Worm (Caenorhabditis elegans): ENCODE data around the gene elof-1.
"Not testable (repeated sequence)": the region's sequence is repeated elsewhere in the genome, so short reads cannot be mapped to it uniquely, and the experiment has no call there.

The elof-1 gene

DNA sequence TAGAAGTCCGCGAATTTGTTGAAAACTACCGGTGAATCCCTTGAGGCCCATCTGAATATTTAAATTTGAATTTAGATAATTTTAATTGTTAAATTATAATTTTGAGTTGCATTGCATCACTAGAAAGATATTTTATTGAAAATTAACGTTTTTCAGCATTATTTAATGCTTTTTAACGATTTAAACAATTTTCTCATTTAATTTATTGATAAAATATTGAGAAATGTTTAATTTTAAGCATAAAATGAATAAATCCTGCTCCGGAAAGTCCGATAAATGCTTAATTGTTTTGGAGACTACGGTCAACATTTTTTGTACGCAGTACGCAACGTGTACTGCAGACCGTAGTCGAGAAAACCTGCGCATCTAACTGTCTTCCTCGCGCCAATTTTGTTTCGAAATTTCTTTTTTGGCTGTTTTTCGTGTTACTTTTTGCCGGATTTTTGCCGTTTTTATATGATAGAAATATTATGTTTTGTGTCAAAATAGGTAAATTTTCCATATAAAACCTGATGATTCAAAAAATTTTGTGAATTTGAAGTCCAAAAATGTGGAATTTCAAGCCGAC lies at the start of gene elof-1, which contains the start of the genes Y54G11A.17 and lin-7 (continued):
- no peak for TF ChIP-seq fax-1 (tag; optimal IDR thresholded peaks at IDR 0.05)
- TF ChIP-seq che-1 (tag; optimal IDR thresholded peaks at IDR 0.05), result no peak
- no peak for TF ChIP-seq ceh-22 (tag; optimal IDR thresholded peaks at IDR 0.05)
- no peak for TF ChIP-seq ceh-14 (tag; optimal IDR thresholded peaks at IDR 0.05)
- peak; percentile 31 for TF ChIP-seq ceh-2 (tag; optimal IDR thresholded peaks at IDR 0.05)
- TF ChIP-seq ceh-6 (GFP tag; optimal IDR thresholded peaks at IDR 0.05), result no peak
- peak; percentile 92 for TF ChIP-seq nfya-1 (tag; optimal IDR thresholded peaks at IDR 0.05)
- TF ChIP-seq ceh-19 (GFP tag; optimal IDR thresholded peaks at IDR 0.05), result peak; percentile 18
- no peak for TF ChIP-seq hlh-13 (GFP tag; optimal IDR thresholded peaks at IDR 0.05)
- no peak for TF ChIP-seq K09A11.1 (tag; optimal IDR thresholded peaks at IDR 0.05; ENCODE audit: insufficient read depth)
- no peak for TF ChIP-seq ref-2 (tag; optimal IDR thresholded peaks at IDR 0.05)
- TF ChIP-seq ceh-45 (GFP tag; IDR thresholded peaks at IDR 0.05), result no peak
- TF ChIP-seq ceh-31 (tag; optimal IDR thresholded peaks at IDR 0.05), result peak; percentile 88
- no peak for TF ChIP-seq ceh-30 (tag; optimal IDR thresholded peaks at IDR 0.05)
- TF ChIP-seq C38D4.7 (GFP tag; optimal IDR thresholded peaks at IDR 0.05), result no peak
- no peak for TF ChIP-seq unc-86 (tag; optimal IDR thresholded peaks at IDR 0.05)

DNA sequence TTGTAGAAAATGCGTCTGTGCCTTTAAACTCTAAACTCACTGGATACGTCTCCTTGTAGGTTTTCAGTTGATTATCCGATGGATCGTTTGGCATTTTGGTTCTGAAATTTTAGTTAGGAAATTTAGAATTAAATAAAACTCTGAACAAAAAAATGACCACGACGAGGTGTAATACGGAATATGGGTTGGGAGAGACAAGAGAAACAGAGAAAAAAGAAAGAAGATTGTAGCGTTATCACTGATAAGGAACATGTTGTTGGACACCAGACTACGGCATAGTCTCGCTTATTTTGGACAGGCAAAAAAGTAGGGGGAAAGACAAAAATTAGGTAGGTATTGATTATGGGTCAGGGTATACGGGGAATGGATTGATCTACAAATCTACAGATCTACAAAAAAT lies 47.6 kb upstream of the elof-1 start, which contains the start of gene ctl-2:
TSS of gene ctl-2 (minus strand) at position 101 of the 400 bp plus-strand sequence.
- TF ChIP-seq sox-4 (tag; optimal IDR thresholded peaks at IDR 0.05); ceh-31 (tag; optimal IDR thresholded peaks at IDR 0.05); ceh-19 (GFP tag; optimal IDR thresholded peaks at IDR 0.05): not testable (repeated sequence)

- not testable (repeated sequence) for TF ChIP-seq F13H6.1, ets-4, ceh-22 (tag; optimal IDR thresholded peaks at IDR 0.05)
These were observed 43.4 kb upstream of the elof-1 start, which contains the start of gene ctl-1 for ce11 chrII:14306160-14306559. Gene ctl-1, minus strand, starts transcription at chrII:14306260.

DNA sequence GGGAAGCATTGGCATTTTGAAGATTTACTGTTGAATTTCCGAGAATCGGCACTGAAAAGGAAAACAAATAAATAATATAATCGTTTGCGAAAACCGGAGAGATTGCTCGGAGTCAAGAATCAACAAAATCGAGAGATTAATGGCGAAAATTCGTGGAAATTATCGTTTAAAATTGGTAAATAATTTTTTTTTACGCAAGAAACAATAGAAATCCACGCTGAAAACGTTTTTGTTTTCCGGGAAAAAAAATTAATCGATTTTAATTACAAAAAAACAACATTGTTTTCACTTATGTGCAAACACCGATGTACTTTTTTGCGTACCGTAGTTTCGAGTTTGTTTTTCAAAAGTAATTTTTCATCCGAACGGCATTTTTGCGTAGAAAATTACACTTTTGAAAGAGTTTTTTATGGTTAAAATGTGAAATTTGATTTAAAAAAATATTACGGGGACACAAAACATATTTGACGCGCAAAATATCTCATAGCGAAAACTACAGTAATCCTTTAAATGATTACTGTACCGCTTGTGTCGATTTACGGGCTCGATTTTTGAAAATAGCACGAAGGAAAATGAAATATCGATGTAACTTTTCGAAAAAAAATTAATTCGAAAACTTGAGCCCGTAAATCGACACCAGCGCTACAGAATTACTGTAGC lies 38.7 kb upstream of the elof-1 start, which contains the start of gene ctl-3:
TSS of gene ctl-3 (minus strand) at position 51 of the 660 bp plus-strand sequence.
- TF ChIP-seq pha-4 (tag; optimal IDR thresholded peaks at IDR 0.05) (no peak), hlh-13 (GFP tag; optimal IDR thresholded peaks at IDR 0.05) (no peak), npax-4 (tag; optimal IDR thresholded peaks at IDR 0.05) (no peak), pha-2 (tag; optimal IDR thresholded peaks at IDR 0.05) (no peak), ceh-2 (tag; optimal IDR thresholded peaks at IDR 0.05) (no peak), ets-4 (tag; optimal IDR thresholded peaks at IDR 0.05) (no peak), dmd-4 (tag; optimal IDR thresholded peaks at IDR 0.05; ENCODE audit: borderline replicate concordance) (no peak), nhr-232 (tag; optimal IDR thresholded peaks at IDR 0.05) (no peak), lim-6 (tag; optimal IDR thresholded peaks at IDR 0.05) (no peak), mec-3 (tag; optimal IDR thresholded peaks at IDR 0.05; ENCODE audit: borderline replicate concordance) (no peak), rnt-1 (tag; optimal IDR thresholded peaks at IDR 0.05) (no peak), pros-1 (tag; optimal IDR thresholded peaks at IDR 0.05) (no peak), ama-1 (optimal IDR thresholded peaks at IDR 0.05) (no peak), ceh-45 (GFP tag; IDR thresholded peaks at IDR 0.05) (no peak)

DNA sequence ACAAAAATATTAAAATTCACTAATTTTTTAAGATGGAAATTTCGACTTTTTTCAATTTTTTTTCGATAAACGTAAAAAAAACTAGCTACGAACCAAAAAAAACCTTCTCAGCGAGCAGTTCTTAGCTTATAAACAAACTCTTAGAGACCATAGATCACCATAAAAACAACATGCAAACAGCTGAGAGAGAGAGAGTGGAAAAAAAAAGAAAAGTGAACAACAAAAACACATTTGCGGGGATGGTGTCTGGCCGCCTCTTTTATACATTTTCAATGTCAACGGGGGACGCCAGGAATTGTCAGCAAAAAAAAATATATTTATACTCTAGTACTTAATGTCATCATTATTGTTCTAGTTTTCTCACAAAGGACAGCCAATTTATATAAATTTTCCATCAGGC lies 38.0 kb upstream of the elof-1 start:
- TF ChIP-seq F13H6.1 (tag; optimal IDR thresholded peaks at IDR 0.05) (no peak), tbx-2 (tag; optimal IDR thresholded peaks at IDR 0.05) (no peak), ceh-24 (tag; optimal IDR thresholded peaks at IDR 0.05) (no peak), dve-1 (tag; optimal IDR thresholded peaks at IDR 0.05) (no peak), hlh-13 (GFP tag; optimal IDR thresholded peaks at IDR 0.05) (no peak), nfya-1 (tag; optimal IDR thresholded peaks at IDR 0.05) (no peak), lim-6 (tag; optimal IDR thresholded peaks at IDR 0.05) (no peak), eyg-1 (tag; optimal IDR thresholded peaks at IDR 0.05) (no peak), che-1 (tag; optimal IDR thresholded peaks at IDR 0.05) (no peak), hlh-8 (tag; optimal IDR thresholded peaks at IDR 0.05) (no peak), nhr-11 (tag; optimal IDR thresholded peaks at IDR 0.05) (no peak), pag-3 (tag; optimal IDR thresholded peaks at IDR 0.05; ENCODE audit: borderline replicate concordance) (no peak), ceh-19 (GFP tag; optimal IDR thresholded peaks at IDR 0.05) (no peak)
